Worm (Caenorhabditis elegans): ENCODE measurements around the gene Y22D7AL.9.

The Y22D7AL.9 gene

DNA sequence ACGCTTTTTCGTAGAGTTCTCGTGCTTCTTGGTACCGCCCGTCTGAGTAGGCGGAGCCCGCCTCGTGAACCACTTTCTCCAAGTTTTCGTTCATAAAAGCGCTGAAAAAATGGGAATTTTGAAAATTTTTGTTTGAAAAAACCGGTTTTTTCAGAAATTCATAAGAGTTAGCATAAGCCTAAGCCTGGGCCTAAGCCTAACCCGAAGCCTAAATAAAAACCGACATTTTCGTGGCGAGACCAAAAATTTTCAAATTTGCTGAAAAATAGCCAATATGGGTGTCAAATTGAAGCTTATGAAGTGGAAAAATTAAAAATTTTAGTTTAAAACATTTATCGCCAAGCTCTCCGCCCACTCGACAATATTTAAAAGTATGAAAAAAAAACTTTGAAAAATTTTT, at the start of gene Y22D7AL.9:
Gene Y22D7AL.9, minus strand, starts transcription at position 101 of the 400 bp plus-strand sequence.
- no peak for TF ChIP-seq hmbx-1 (tag; optimal IDR thresholded peaks at IDR 0.05)
- TF ChIP-seq hmg-4 (GFP tag; optimal IDR thresholded peaks at IDR 0.05) = no peak
- no peak for TF ChIP-seq pes-1 (GFP tag; IDR thresholded peaks at IDR 0.05)
- no peak for TF ChIP-seq ama-1 (optimal IDR thresholded peaks at IDR 0.05)
- TF ChIP-seq sea-1 (GFP tag; conservative IDR thresholded peaks at IDR 0.05) = no peak
- no peak for TF ChIP-seq F13C5.2 (tag; optimal IDR thresholded peaks at IDR 0.05)
- TF ChIP-seq scrt-1 (GFP tag; IDR thresholded peaks at IDR 0.05) = no peak
- no peak for TF ChIP-seq aly-1 (tag; optimal IDR thresholded peaks at IDR 0.05)
- no peak for TF ChIP-seq ceh-36 (tag; optimal IDR thresholded peaks at IDR 0.05)
- TF ChIP-seq flt-1 (GFP tag; IDR thresholded peaks at IDR 0.05) = no peak
- TF ChIP-seq tbx-11 (GFP tag; IDR thresholded peaks at IDR 0.05) = no peak
- TF ChIP-seq ets-7 (tag; optimal IDR thresholded peaks at IDR 0.05) = no peak
- no peak for TF ChIP-seq tbx-37 (GFP tag; conservative IDR thresholded peaks at IDR 0.05)
- TF ChIP-seq ceh-13 (GFP tag; optimal IDR thresholded peaks at IDR 0.05) = no peak

DNA sequence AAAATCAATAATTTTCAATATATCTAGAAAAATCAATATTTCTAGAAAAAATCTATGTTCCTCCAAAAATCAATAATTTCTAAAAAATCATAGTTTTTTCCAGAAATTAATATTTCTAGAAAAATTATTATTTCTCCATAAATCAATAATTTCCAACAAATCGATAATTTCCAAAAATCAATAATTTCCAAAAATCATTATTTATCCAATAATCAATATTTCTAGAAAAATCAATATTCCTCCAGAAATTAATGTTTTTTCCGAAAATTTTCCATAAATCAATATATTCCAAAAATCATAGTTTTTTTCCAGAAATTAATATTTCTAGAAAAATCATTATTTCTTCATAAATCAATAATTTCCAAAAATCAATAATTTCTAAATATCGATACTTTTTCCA, 49.2 kb upstream of the Y22D7AL.9 start:
- TF ChIP-seq F13C5.2 (tag; optimal IDR thresholded peaks at IDR 0.05) = no peak
- TF ChIP-seq ets-7 (tag; optimal IDR thresholded peaks at IDR 0.05) = no peak
- TF ChIP-seq hmbx-1 (tag; optimal IDR thresholded peaks at IDR 0.05) = no peak
- no peak for TF ChIP-seq pes-1 (GFP tag; IDR thresholded peaks at IDR 0.05)
- no peak for TF ChIP-seq hnd-1 (tag; optimal IDR thresholded peaks at IDR 0.05)
- TF ChIP-seq tbx-11 (GFP tag; IDR thresholded peaks at IDR 0.05) = no peak
- no peak for TF ChIP-seq ceh-13 (GFP tag; optimal IDR thresholded peaks at IDR 0.05)

DNA sequence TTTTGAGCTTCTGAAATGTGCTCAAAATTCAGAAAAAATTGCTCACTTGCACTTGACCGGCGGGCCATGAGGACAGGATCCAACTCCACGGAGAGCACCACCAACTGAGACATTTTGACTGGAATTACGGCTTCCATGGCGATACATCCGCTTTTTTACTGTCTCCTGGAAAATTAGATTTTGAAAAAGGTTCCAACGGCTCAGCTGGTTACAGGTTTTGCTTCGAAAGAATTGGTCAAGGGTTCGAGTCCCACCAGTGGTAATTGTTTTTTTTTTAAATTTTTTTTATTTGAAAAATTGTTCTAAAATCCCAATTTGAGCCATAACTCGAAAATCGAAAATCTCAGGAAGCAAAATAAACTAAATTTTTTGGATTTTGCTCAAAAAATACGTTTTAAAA, 48.6 kb upstream of the Y22D7AL.9 start:
- TF ChIP-seq hnd-1 (tag; optimal IDR thresholded peaks at IDR 0.05) (no peak), hmg-4 (GFP tag; optimal IDR thresholded peaks at IDR 0.05) (no peak), ceh-13 (GFP tag; optimal IDR thresholded peaks at IDR 0.05) (no peak), hmbx-1 (tag; optimal IDR thresholded peaks at IDR 0.05) (no peak), sea-1 (GFP tag; conservative IDR thresholded peaks at IDR 0.05) (no peak), ets-7 (tag; optimal IDR thresholded peaks at IDR 0.05) (no peak), scrt-1 (GFP tag; IDR thresholded peaks at IDR 0.05) (no peak), ama-1 (optimal IDR thresholded peaks at IDR 0.05) (no peak), B0310.2 (tag; optimal IDR thresholded peaks at IDR 0.05) (no peak), tbx-11 (GFP tag; IDR thresholded peaks at IDR 0.05) (no peak), flt-1 (GFP tag; IDR thresholded peaks at IDR 0.05) (no peak), tbx-37 (GFP tag; conservative IDR thresholded peaks at IDR 0.05) (no peak), ceh-36 (tag; optimal IDR thresholded peaks at IDR 0.05) (no peak), aly-1 (tag; optimal IDR thresholded peaks at IDR 0.05) (no peak), pes-1 (GFP tag; IDR thresholded peaks at IDR 0.05) (no peak), F13C5.2 (tag; optimal IDR thresholded peaks at IDR 0.05) (no peak), tra-4 (tag; optimal IDR thresholded peaks at IDR 0.05) (no peak)

DNA sequence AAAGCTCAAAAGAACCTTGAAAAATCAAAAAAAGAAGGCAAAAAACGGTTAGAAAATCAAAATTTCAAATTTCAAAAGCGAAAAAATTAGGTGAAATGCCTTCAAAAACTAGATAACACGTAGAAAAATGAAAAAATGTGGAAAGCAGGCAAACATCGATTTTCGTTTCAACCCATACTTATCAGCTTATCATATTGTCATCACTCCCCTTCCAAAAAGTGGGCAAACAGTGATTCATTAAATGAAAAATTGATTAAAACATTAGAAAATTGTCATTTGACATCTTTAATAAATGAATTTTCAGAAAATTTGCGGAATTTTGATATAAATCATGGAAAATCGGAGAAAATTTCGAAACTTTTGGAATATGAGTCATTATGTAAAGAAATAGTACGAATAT, 47.2 kb upstream of the Y22D7AL.9 start:
- TF ChIP-seq hmbx-1 (tag; optimal IDR thresholded peaks at IDR 0.05) (no peak), ets-7 (tag; optimal IDR thresholded peaks at IDR 0.05) (no peak), aly-1 (tag; optimal IDR thresholded peaks at IDR 0.05) (no peak), hmg-4 (GFP tag; optimal IDR thresholded peaks at IDR 0.05) (no peak), sea-1 (GFP tag; conservative IDR thresholded peaks at IDR 0.05) (no peak), flt-1 (GFP tag; IDR thresholded peaks at IDR 0.05) (no peak), ceh-36 (tag; optimal IDR thresholded peaks at IDR 0.05) (no peak), hnd-1 (tag; optimal IDR thresholded peaks at IDR 0.05) (no peak), F13C5.2 (tag; optimal IDR thresholded peaks at IDR 0.05) (no peak), scrt-1 (GFP tag; IDR thresholded peaks at IDR 0.05) (no peak), tbx-37 (GFP tag; conservative IDR thresholded peaks at IDR 0.05) (no peak), tra-4 (tag; optimal IDR thresholded peaks at IDR 0.05) (no peak), B0310.2 (tag; optimal IDR thresholded peaks at IDR 0.05) (no peak)

DNA sequence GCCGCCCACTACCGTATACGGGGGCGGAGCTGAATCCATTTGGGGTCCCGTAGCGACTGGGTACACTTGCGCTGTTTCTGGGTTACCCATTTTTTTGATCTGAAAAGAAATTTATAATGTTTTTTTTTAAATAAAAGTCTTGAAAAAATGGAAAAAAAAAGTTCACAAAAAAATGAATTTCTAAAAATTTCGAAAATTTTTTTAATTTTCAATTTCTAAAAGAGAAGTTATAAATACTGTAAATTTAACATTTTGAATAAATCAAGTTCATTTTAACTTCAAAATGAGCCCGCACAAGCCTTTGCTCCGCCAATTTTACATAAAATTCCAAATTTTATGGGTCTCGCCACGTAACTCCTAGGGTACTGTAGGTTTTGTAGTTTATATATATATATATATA, 45.9 kb upstream of the Y22D7AL.9 start, which contains the start of gene Y22D7AL.15:
Gene Y22D7AL.15, minus strand, starts transcription at position 101 of the 400 bp plus-strand sequence.
- TF ChIP-seq scrt-1 (GFP tag; IDR thresholded peaks at IDR 0.05) (no peak), tra-4 (tag; optimal IDR thresholded peaks at IDR 0.05) (no peak), aly-1 (tag; optimal IDR thresholded peaks at IDR 0.05) (no peak), ama-1 (optimal IDR thresholded peaks at IDR 0.05) (no peak), hmbx-1 (tag; optimal IDR thresholded peaks at IDR 0.05) (no peak), ceh-36 (tag; optimal IDR thresholded peaks at IDR 0.05) (no peak), flt-1 (GFP tag; IDR thresholded peaks at IDR 0.05) (no peak), F13C5.2 (tag; optimal IDR thresholded peaks at IDR 0.05) (no peak), B0310.2 (tag; optimal IDR thresholded peaks at IDR 0.05) (no peak), sea-1 (GFP tag; conservative IDR thresholded peaks at IDR 0.05) (no peak), ets-7 (tag; optimal IDR thresholded peaks at IDR 0.05) (no peak), hmg-4 (GFP tag; optimal IDR thresholded peaks at IDR 0.05) (no peak)

DNA sequence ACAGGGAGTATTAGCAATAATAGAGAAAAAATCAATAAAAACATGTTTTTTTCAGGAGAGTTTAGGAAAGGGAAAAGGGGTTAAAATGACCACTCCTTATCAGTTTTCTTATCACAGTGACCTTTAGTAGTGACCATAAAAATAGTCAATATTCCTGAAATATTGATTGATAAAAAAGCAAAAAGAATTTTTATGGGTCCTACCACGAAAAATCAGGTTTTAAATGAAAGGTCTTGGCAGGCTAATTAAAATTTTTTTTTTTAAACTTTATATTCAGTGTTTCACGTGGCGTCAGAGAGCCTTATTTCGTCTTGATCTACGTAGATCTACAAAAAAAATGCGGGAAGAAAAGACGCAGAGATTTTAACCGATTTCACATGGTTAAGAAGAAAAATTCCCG, 43.5 kb upstream of the Y22D7AL.9 start, which contains the start of gene cht-4:
Gene cht-4, minus strand, starts transcription at position 101 of the 400 bp plus-strand sequence.
- TF ChIP-seq ceh-36 (tag; optimal IDR thresholded peaks at IDR 0.05) = no peak
- TF ChIP-seq hmbx-1 (tag; optimal IDR thresholded peaks at IDR 0.05) = no peak
- no peak for TF ChIP-seq tbx-37 (GFP tag; conservative IDR thresholded peaks at IDR 0.05)

DNA sequence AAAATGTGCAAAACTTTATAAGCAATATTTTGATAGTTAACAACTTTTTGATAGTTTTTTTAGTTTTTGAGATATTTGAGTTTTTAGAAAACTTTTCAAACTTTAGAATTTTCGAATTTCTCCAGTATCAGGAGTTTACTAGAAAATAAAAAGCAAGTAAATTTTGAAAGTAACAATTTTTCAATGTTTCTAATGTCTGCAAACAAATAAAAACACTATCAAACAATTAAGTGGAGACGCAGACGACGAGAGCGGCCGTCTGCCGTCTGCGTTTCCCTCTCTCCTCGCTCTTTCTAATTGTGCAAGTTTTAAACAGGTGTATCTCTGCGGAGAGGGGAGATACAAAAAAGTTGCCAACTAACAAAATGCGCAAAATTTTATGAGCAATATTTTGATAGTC, 39.1 kb upstream of the Y22D7AL.9 start:
- TF ChIP-seq hmg-4 (GFP tag; optimal IDR thresholded peaks at IDR 0.05) = no peak
- no peak for TF ChIP-seq hnd-1 (tag; optimal IDR thresholded peaks at IDR 0.05)
- no peak for TF ChIP-seq flt-1 (GFP tag; IDR thresholded peaks at IDR 0.05)
- TF ChIP-seq ceh-13 (GFP tag; optimal IDR thresholded peaks at IDR 0.05) = no peak
- no peak for TF ChIP-seq ama-1 (optimal IDR thresholded peaks at IDR 0.05)
- no peak for TF ChIP-seq ets-7 (tag; optimal IDR thresholded peaks at IDR 0.05)
- no peak for TF ChIP-seq tbx-37 (GFP tag; conservative IDR thresholded peaks at IDR 0.05)
- no peak for TF ChIP-seq aly-1 (tag; optimal IDR thresholded peaks at IDR 0.05)
- no peak for TF ChIP-seq tra-4 (tag; optimal IDR thresholded peaks at IDR 0.05)
- TF ChIP-seq hmbx-1 (tag; optimal IDR thresholded peaks at IDR 0.05) = no peak
- TF ChIP-seq pes-1 (GFP tag; IDR thresholded peaks at IDR 0.05) = no peak
- no peak for TF ChIP-seq tbx-11 (GFP tag; IDR thresholded peaks at IDR 0.05)
- TF ChIP-seq scrt-1 (GFP tag; IDR thresholded peaks at IDR 0.05) = no peak
- no peak for TF ChIP-seq B0310.2 (tag; optimal IDR thresholded peaks at IDR 0.05)
- TF ChIP-seq ceh-36 (tag; optimal IDR thresholded peaks at IDR 0.05) = no peak

All from whole organism, early embryonic.